Worm (Caenorhabditis elegans) whole organism, L2 larva: ENCODE results near the gene cogc-2.

Experiments used
- C34F6.9 ChIP-seq: fragments of 150-350 bp; optimal IDR thresholded peaks from 2 replicates; lab custom pipeline; 2014; ENCODE audit warnings: missing biosample characterization, missing genetic modification characterization
- F13H6.1 ChIP-seq: sonication (generic microtip); optimal IDR thresholded peaks from 2 replicates; lab custom pipeline; 2016; ENCODE audit warnings: missing genetic modification characterization, missing compliant biosample characterization
- R02D3.7 ChIP-seq: fragments of 150-350 bp; optimal IDR thresholded peaks from 2 replicates; lab custom pipeline; 2014; ENCODE audit warnings: missing biosample characterization, missing genetic modification characterization
- alr-1 ChIP-seq: fragments of 150-350 bp; optimal IDR thresholded peaks from 2 replicates; lab custom pipeline; 2014; ENCODE audit warnings: missing biosample characterization, missing genetic modification characterization
- aly-2 ChIP-seq: fragments of 150-350 bp; optimal IDR thresholded peaks from 2 replicates; lab custom pipeline; 2014; ENCODE audit warnings: missing biosample characterization, missing genetic modification characterization
- ama-1 ChIP-seq: fragments of 150-350 bp; optimal IDR thresholded peaks from 2 replicates; lab custom pipeline; 2018; ENCODE audit warnings: inconsistent platforms
- ceh-16 ChIP-seq: fragments of 150-350 bp; optimal IDR thresholded peaks from 2 replicates; lab custom pipeline; 2014; ENCODE audit warnings: missing biosample characterization, missing genetic modification characterization
- ceh-82 ChIP-seq: fragments of 150-350 bp; optimal IDR thresholded peaks from 2 replicates; lab custom pipeline; 2014; ENCODE audit warnings: missing biosample characterization, missing genetic modification characterization
- dmd-4 ChIP-seq: sonication (generic microtip); optimal IDR thresholded peaks from 2 replicates; lab custom pipeline; 2017; ENCODE audit warnings: missing biosample characterization, missing genetic modification characterization
- egl-27 ChIP-seq: sonication (generic microtip); optimal IDR thresholded peaks from 3 replicates; lab custom pipeline; 2017; ENCODE audit warnings: missing biosample characterization, missing genetic modification reagents, missing genetic modification characterization
- elt-1 ChIP-seq: fragments of 150-350 bp; optimal IDR thresholded peaks from 2 replicates; lab custom pipeline; 2014; ENCODE audit warnings: missing biosample characterization, missing genetic modification characterization
- fos-1 ChIP-seq: fragments of 150-350 bp; optimal IDR thresholded peaks from 2 replicates; lab custom pipeline; 2014; ENCODE audit warnings: missing biosample characterization, missing genetic modification characterization
- lin-11 ChIP-seq: fragments of 150-350 bp; sonication (generic microtip); optimal IDR thresholded peaks from 2 replicates; lab custom pipeline; 2014; ENCODE audit warnings: missing biosample characterization, missing genetic modification characterization, inconsistent platforms, mixed read lengths
- lin-13 ChIP-seq: fragments of 150-350 bp; optimal IDR thresholded peaks from 2 replicates; lab custom pipeline; 2014; ENCODE audit warnings: missing biosample characterization, missing genetic modification reagents, missing genetic modification characterization
- lsy-2 ChIP-seq, 2 experiments: fragments of 150-350 bp in 1 of 2; sonication (generic microtip) in 1 of 2; optimal IDR thresholded peaks; 2 replicates each; lab custom pipeline; 2014 to 2017; ENCODE audit warnings: missing biosample characterization in 2 of 2, missing genetic modification characterization in 2 of 2
- mbf-1 ChIP-seq: sonication (generic microtip); optimal IDR thresholded peaks from 2 replicates; lab custom pipeline; 2017; ENCODE audit warnings: missing biosample characterization, missing genetic modification characterization
- mdl-1 ChIP-seq, 2 experiments: fragments of 150-350 bp in 1 of 2; sonication (generic microtip) in 1 of 2; optimal IDR thresholded peaks; 2 replicates each; lab custom pipeline; 2017; ENCODE audit warnings: missing biosample characterization in 2 of 2, missing genetic modification characterization in 2 of 2
- nhr-10 ChIP-seq: sonication (generic microtip); optimal IDR thresholded peaks from 2 replicates; lab custom pipeline; 2017; ENCODE audit warnings: missing biosample characterization, missing genetic modification characterization
- nhr-11 ChIP-seq: fragments of 150-350 bp; optimal IDR thresholded peaks from 2 replicates; lab custom pipeline; 2014; ENCODE audit warnings: missing biosample characterization, missing genetic modification characterization
- nhr-237 ChIP-seq: fragments of 150-350 bp; optimal IDR thresholded peaks from 2 replicates; lab custom pipeline; 2014; ENCODE audit warnings: missing biosample characterization, missing genetic modification characterization
- nhr-25 ChIP-seq: fragments of 150-350 bp; sonication (generic microtip); optimal IDR thresholded peaks from 3 replicates; lab custom pipeline; 2014; ENCODE audit warnings: missing biosample characterization, missing genetic modification characterization
- nhr-6 ChIP-seq: fragments of 150-350 bp; optimal IDR thresholded peaks from 2 replicates; lab custom pipeline; 2014; ENCODE audit warnings: missing biosample characterization, missing genetic modification characterization
- peb-1 ChIP-seq: fragments of 150-350 bp; optimal IDR thresholded peaks from 2 replicates; lab custom pipeline; 2014; ENCODE audit warnings: missing biosample characterization, missing genetic modification characterization
- sem-4 ChIP-seq: fragments of 150-350 bp; optimal IDR thresholded peaks from 2 replicates; lab custom pipeline; 2014; ENCODE audit warnings: missing biosample characterization, missing genetic modification reagents, missing genetic modification characterization
- skn-1 ChIP-seq: sonication (generic microtip); optimal IDR thresholded peaks from 2 replicates; lab custom pipeline; 2017; ENCODE audit warnings: missing biosample characterization, missing genetic modification characterization
- sma-3 ChIP-seq: sonication (generic microtip); optimal IDR thresholded peaks from 2 replicates; lab custom pipeline; 2016; ENCODE audit warnings: missing genetic modification reagents, missing genetic modification characterization, missing compliant biosample characterization
- sma-9 ChIP-seq, 2 experiments: fragments of 150-350 bp in 1 of 2; sonication (generic microtip) in 1 of 2; optimal IDR thresholded peaks; 2 replicates each; lab custom pipeline; 2014 to 2016; ENCODE audit warnings: missing genetic modification characterization in 2 of 2, mild to moderate bottlenecking in 1 of 2, missing biosample characterization in 1 of 2, missing compliant biosample characterization in 1 of 2, missing genetic modification reagents in 1 of 2, moderate library complexity in 1 of 2
- snpc-4 ChIP-seq: fragments of 150-350 bp; optimal IDR thresholded peaks from 2 replicates; lab custom pipeline; 2014; ENCODE audit warnings: missing biosample characterization, missing genetic modification characterization
- unc-39 ChIP-seq: fragments of 150-350 bp; optimal IDR thresholded peaks from 2 replicates; lab custom pipeline; 2014; ENCODE audit warnings: missing biosample characterization, missing genetic modification characterization
- unc-55 ChIP-seq: fragments of 150-350 bp; sonication (generic microtip); optimal IDR thresholded peaks from 3 replicates; lab custom pipeline; 2014; ENCODE audit warnings: missing biosample characterization, missing genetic modification reagents, missing genetic modification characterization
- unc-62 ChIP-seq: fragments of 150-350 bp; optimal IDR thresholded peaks from 2 replicates; lab custom pipeline; 2014; ENCODE audit warnings: missing biosample characterization, missing genetic modification reagents, missing genetic modification characterization
- ztf-11 ChIP-seq: sonication (generic microtip); optimal IDR thresholded peaks from 2 replicates; lab custom pipeline; 2017; ENCODE audit warnings: missing biosample characterization, missing genetic modification characterization
- ztf-4 ChIP-seq: fragments of 150-350 bp; optimal IDR thresholded peaks from 2 replicates; lab custom pipeline; 2014; ENCODE audit warnings: missing biosample characterization, missing genetic modification characterization

Gene cogc-2

ce11 chrIV:7083976-7084375 is 44.6 kb upstream of the cogc-2 start:
- no peak for TF ChIP-seq peb-1 (tag; lab: Kevin White, UChicago)
- no peak for TF ChIP-seq elt-1 (tag; lab: Kevin White, UChicago)
- no peak for TF ChIP-seq alr-1
- no peak for TF ChIP-seq mdl-1 (tag; optimal IDR thresholded peaks at IDR 0.05; lab: Kevin White, UChicago)
- TF ChIP-seq, all 48 proteins: peak for 0

ce11 chrIV:7083382-7083784 is 44.0 kb upstream of the cogc-2 start, which contains the start of gene Y43B11AR.3:
Y43B11AR.3 (minus strand) TSS chrIV:7083716.
- TF ChIP-seq nhr-11 (tag; lab: Kevin White, UChicago) (peak; percentile 33), ama-1 (peak; percentile 46), egl-27 (tag; lab: Kevin White, UChicago) (no peak)

ce11 chrIV:7081214-7081613 is 41.8 kb upstream of the cogc-2 start, which contains the start of gene Y43B11AR.1:
Y43B11AR.1 (plus strand) TSS chrIV:7081514.
- TF ChIP-seq alr-1 (no peak), fos-1 (tag; lab: Kevin White, UChicago) (no peak), sma-3 (no peak), dmd-4 (no peak), ceh-16 (tag; lab: Kevin White, UChicago) (no peak), mbf-1 (no peak), C34F6.9 (tag; lab: Kevin White, UChicago) (no peak), nhr-11 (tag; lab: Kevin White, UChicago) (no peak), nhr-10 (tag; lab: Kevin White, UChicago) (no peak), sem-4 (no peak), nhr-6 (tag; lab: Kevin White, UChicago) (no peak), unc-39 (tag; lab: Kevin White, UChicago) (no peak), snpc-4 (no peak), unc-62 (GFP tag; lab: Kevin White, UChicago) (no peak)

ce11 chrIV:7075063-7075462 is 35.7 kb upstream of the cogc-2 start, which contains the start of gene srg-50:
srg-50 (minus strand) TSS chrIV:7075163.
- TF ChIP-seq lsy-2 (tag; optimal IDR thresholded peaks at IDR 0.05; lab: Kevin White, UChicago) = no peak
- TF ChIP-seq lin-11 (tag; lab: Kevin White, UChicago) = no peak
- TF ChIP-seq nhr-6 (tag; lab: Kevin White, UChicago) = no peak
- no peak for TF ChIP-seq R02D3.7 (tag; lab: Kevin White, UChicago)
- no peak for TF ChIP-seq dmd-4
- TF ChIP-seq aly-2 (tag; lab: Kevin White, UChicago) = no peak
- TF ChIP-seq fos-1 (tag; lab: Kevin White, UChicago) = no peak
- no peak for TF ChIP-seq unc-62 (GFP tag; lab: Kevin White, UChicago)
- TF ChIP-seq skn-1 = no peak
- TF ChIP-seq nhr-237 (tag; lab: Kevin White, UChicago) = no peak
- TF ChIP-seq nhr-25 = no peak
- TF ChIP-seq ztf-11 (tag; lab: Kevin White, UChicago) = no peak
- TF ChIP-seq snpc-4 = no peak
- no peak for TF ChIP-seq ztf-4 (tag; lab: Kevin White, UChicago)
- no peak for TF ChIP-seq F13H6.1 (tag; lab: Kevin White, UChicago)
- TF ChIP-seq unc-55 (GFP tag; lab: Kevin White, UChicago) = no peak
- no peak for TF ChIP-seq ceh-82 (tag; lab: Kevin White, UChicago)

ce11 chrIV:7072110-7072509 is 32.7 kb upstream of the cogc-2 start, which contains the start of gene srg-48:
srg-48 (plus strand) TSS chrIV:7072410.
- TF ChIP-seq egl-27 (tag; lab: Kevin White, UChicago) (no peak), ztf-4 (tag; lab: Kevin White, UChicago) (no peak)

ce11 chrIV:7067446-7067845 is 28.1 kb upstream of the cogc-2 start:
- no peak for TF ChIP-seq peb-1 (tag; lab: Kevin White, UChicago)
- no peak for TF ChIP-seq lin-13 (GFP tag; lab: Kevin White, UChicago)
- no peak for TF ChIP-seq sma-9 (GFP tag; optimal IDR thresholded peaks at IDR 0.05; lab: Kevin White, UChicago)
- no peak for TF ChIP-seq sma-9 (tag; optimal IDR thresholded peaks at IDR 0.05; lab: Kevin White, UChicago)
- TF ChIP-seq, all 48 proteins: peak for 0
